Worm (Caenorhabditis elegans) whole organism, midembryonic: Measurements from ENCODE around the gene F41G3.18.

Experiments
- klf-2 ChIP-seq: fragments of 200-800 bp; sonication (Bioruptor generic); conservative IDR thresholded peaks from 2 replicates; pipeline ENCODE4 v1.3.6; 2022; ENCODE audit warnings: missing genetic modification reagents, missing genetic modification characterization, missing compliant biosample characterization
- ztf-23 ChIP-seq: fragments of 200-800 bp; sonication (Bioruptor generic); IDR thresholded peaks from 2 replicates; pipeline ENCODE4 v1.3.6; 2022; ENCODE audit warnings: missing genetic modification reagents, missing genetic modification characterization, missing compliant biosample characterization

ce11 chrII:6721581-6721980, 46.5 kb upstream of the F41G3.18 start:
- TF ChIP-seq klf-2, result no peak
- TF ChIP-seq ztf-23 (GFP tag; lab: Robert Waterston, UW), result peak; percentile 85
